Fruit fly (Drosophila melanogaster): ENCODE data around the gene GMF.

Gene GMF

dm6 chr2L:16275809-16276178 is 27.0 kb downstream of the GMF start (continued):
- TF ChIP-seq CG8632 (GFP tag; optimal IDR thresholded peaks at IDR 0.05) (peak; percentile 18), Eip93F (GFP tag; optimal IDR thresholded peaks at IDR 0.05) (no peak), Eip75B (GFP tag; optimal IDR thresholded peaks at IDR 0.05) (peak; percentile 47), spab (GFP tag; optimal IDR thresholded peaks at IDR 0.05) (peak; percentile 23), CG1621 (tag; optimal IDR thresholded peaks at IDR 0.05) (peak; percentile 28), dac (GFP tag; optimal IDR thresholded peaks at IDR 0.05) (peak; percentile 72), Ets96B (tag; optimal IDR thresholded peaks at IDR 0.05) (peak; percentile 62), svp (GFP tag) (peak; percentile 80), fkh (GFP tag; optimal IDR thresholded peaks at IDR 0.05) (no peak), CG11902 (GFP tag; optimal IDR thresholded peaks at IDR 0.05) (no peak), CG16779 (tag; optimal IDR thresholded peaks at IDR 0.05) (peak; percentile 36), Gug (GFP tag; IDR thresholded peaks at IDR 0.05) (peak; percentile 51; the same call in 1 of the 2 replicates), fd59A (GFP tag; optimal IDR thresholded peaks at IDR 0.05) (no peak), CG10669 (GFP tag; optimal IDR thresholded peaks at IDR 0.05) (peak; percentile 43), CG7368 (GFP tag; optimal IDR thresholded peaks at IDR 0.05) (no peak), net (GFP tag; optimal IDR thresholded peaks at IDR 0.05) (peak; percentile 32), OdsH (GFP tag; optimal IDR thresholded peaks at IDR 0.05) (peak; percentile 57), Sox102F (GFP tag; optimal IDR thresholded peaks at IDR 0.05) (peak; percentile 49), lz (GFP tag; optimal IDR thresholded peaks at IDR 0.05) (peak; percentile 30), CG6276 (GFP tag; optimal IDR thresholded peaks at IDR 0.05) (peak; percentile 77), Sox14 (GFP tag; optimal IDR thresholded peaks at IDR 0.05) (peak; percentile 23), CG6854 (GFP tag; optimal IDR thresholded peaks at IDR 0.05) (no peak), Met (GFP tag; optimal IDR thresholded peaks at IDR 0.05) (peak; percentile 47), ss (GFP tag; optimal IDR thresholded peaks at IDR 0.05) (no peak), Hr38 (GFP tag; optimal IDR thresholded peaks at IDR 0.05) (no peak), dsx (GFP tag; optimal IDR thresholded peaks at IDR 0.05; ENCODE audit: poor library complexity, severe bottlenecking) (peak; percentile 31), Blimp-1 (GFP tag; optimal IDR thresholded peaks at IDR 0.05) (no peak), achi (GFP tag; optimal IDR thresholded peaks at IDR 0.05) (peak; percentile 43), CG10631 (GFP tag; optimal IDR thresholded peaks at IDR 0.05) (peak; percentile 50)

dm6 chr2L:16275177-16275808 is 27.5 kb downstream of the GMF start:
- TF ChIP-seq Eip78C (GFP tag) (no peak), dsx (GFP tag; optimal IDR thresholded peaks at IDR 0.05; ENCODE audit: poor library complexity, severe bottlenecking) (no peak), CG6808 (GFP tag; optimal IDR thresholded peaks at IDR 0.05) (no peak), CG6276 (GFP tag; optimal IDR thresholded peaks at IDR 0.05) (no peak), Hr39 (GFP tag; optimal IDR thresholded peaks at IDR 0.05) (no peak), CG11294 (GFP tag; IDR thresholded peaks at IDR 0.05) (no peak), fd59A (GFP tag; optimal IDR thresholded peaks at IDR 0.05) (no peak), Sox15 (GFP tag; optimal IDR thresholded peaks at IDR 0.05) (no peak), CG8119 (GFP tag; IDR thresholded peaks at IDR 0.05) (no peak), dac (GFP tag; optimal IDR thresholded peaks at IDR 0.05) (no peak), CG6792 (GFP tag; optimal IDR thresholded peaks at IDR 0.05) (no peak), CG11762 (GFP tag; optimal IDR thresholded peaks at IDR 0.05; ENCODE audit: insufficient read depth) (no peak)

- TF ChIP-seq CG32006 (GFP tag; optimal IDR thresholded peaks at IDR 0.05) (peak; percentile 27), dsx (GFP tag; optimal IDR thresholded peaks at IDR 0.05; ENCODE audit: poor library complexity, severe bottlenecking) (peak; percentile 40), CG6163 (GFP tag; IDR thresholded peaks at IDR 0.05) (peak; percentile 40; the same call in 1 of the 3 replicates), vri (GFP tag; optimal IDR thresholded peaks at IDR 0.05) (no peak), CG11902 (GFP tag; optimal IDR thresholded peaks at IDR 0.05) (no peak), eg (GFP tag; IDR thresholded peaks at IDR 0.05) (0 out of 3 replicates have a peak, but pooled peaks have one; percentile 48), svp (GFP tag) (peak; percentile 83), CG8119 (GFP tag; IDR thresholded peaks at IDR 0.05) (peak; percentile 41; the same call in 1 of the 3 replicates), esn (GFP tag; optimal IDR thresholded peaks at IDR 0.05) (peak; percentile 15), Hr39 (GFP tag; optimal IDR thresholded peaks at IDR 0.05) (no peak), fd85E (GFP tag; optimal IDR thresholded peaks at IDR 0.05) (no peak), CG3919 (GFP tag; optimal IDR thresholded peaks at IDR 0.05) (peak; percentile 4), Lpt (GFP tag; optimal IDR thresholded peaks at IDR 0.05) (peak; percentile 12), CG6276 (GFP tag; optimal IDR thresholded peaks at IDR 0.05) (peak; percentile 4), dac (GFP tag; optimal IDR thresholded peaks at IDR 0.05) (peak; percentile 4)
Observed at dm6 chr2L:16274100-16274499, 28.7 kb downstream of the GMF start.

Data from whole organism, prepupa.